Worm (Caenorhabditis elegans) whole organism, L4 larva: ENCODE measurements around the gene Y43F8B.1.
"Not testable (repeated sequence)": the region's sequence is repeated elsewhere in the genome, so short reads cannot be mapped to it uniquely, and the experiment has no call there.

Experiments
- lin-15B ChIP-seq: fragments of 150-350 bp; sonication (generic microtip); optimal IDR thresholded peaks from 3 replicates; lab custom pipeline; 2014; ENCODE audit warnings: missing biosample characterization, missing genetic modification characterization
- madf-9 ChIP-seq: fragments of 200-800 bp; sonication (Bioruptor generic); conservative IDR thresholded peaks from 2 replicates; pipeline ENCODE4 v1.3.6; 2022; ENCODE audit warnings: missing genetic modification reagents, missing genetic modification characterization, missing compliant biosample characterization
- mep-1 ChIP-seq: fragments of 150-350 bp; sonication (generic microtip); optimal IDR thresholded peaks from 3 replicates; lab custom pipeline; 2014; ENCODE audit warnings: missing biosample characterization, missing genetic modification characterization
- nhr-11 ChIP-seq: fragments of 150-350 bp; optimal IDR thresholded peaks from 2 replicates; lab custom pipeline; 2014; ENCODE audit warnings: missing biosample characterization, missing genetic modification characterization
- nhr-76 ChIP-seq: fragments of 150-350 bp; optimal IDR thresholded peaks from 2 replicates; lab custom pipeline; 2014; ENCODE audit warnings: missing biosample characterization, missing genetic modification characterization

DNA sequence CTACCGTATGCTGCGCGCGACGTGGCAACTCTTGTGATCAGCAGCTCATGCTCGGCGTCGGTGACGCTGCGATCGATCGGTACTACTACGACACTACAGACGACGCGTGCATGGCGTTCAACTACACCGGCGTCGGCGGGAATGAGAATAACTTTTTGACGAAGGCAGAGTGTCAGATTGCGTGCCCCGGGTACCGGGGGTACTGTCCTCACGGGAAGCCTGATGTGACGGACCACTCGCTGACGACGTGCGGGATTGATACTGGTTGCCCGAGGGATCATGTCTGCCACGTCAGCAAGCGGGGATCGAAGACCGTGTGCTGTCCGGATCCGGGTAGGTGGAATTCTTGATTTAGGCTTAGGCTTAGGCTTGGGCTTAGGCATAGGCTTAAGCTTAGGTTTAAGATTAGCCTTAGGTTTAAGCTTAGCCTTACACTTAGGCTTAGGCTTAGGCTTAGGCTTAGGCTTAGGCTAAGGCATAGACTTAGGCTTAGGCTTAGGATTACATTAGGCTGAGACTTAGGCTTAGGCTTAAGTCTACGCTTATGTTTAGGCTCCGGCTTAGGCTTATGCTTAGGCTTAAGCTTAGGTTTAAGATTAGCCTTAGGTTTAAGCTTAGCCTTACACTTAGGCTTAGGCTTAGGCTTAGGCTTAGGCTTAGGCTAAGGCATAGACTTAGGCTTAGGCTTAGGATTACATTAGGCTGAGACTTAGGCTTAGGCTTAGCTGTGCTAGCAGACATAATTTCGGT lies 28.2 kb downstream of the Y43F8B.1 start:
- TF ChIP-seq lin-15B (tag; lab: Kevin White, UChicago); nhr-11; nhr-76 (tag; lab: Kevin White, UChicago); madf-9 (GFP tag; lab: Robert Waterston, UW); mep-1: not testable (repeated sequence)
